Fruit fly (Drosophila melanogaster): ENCODE data around the gene CG9915.

DNA sequence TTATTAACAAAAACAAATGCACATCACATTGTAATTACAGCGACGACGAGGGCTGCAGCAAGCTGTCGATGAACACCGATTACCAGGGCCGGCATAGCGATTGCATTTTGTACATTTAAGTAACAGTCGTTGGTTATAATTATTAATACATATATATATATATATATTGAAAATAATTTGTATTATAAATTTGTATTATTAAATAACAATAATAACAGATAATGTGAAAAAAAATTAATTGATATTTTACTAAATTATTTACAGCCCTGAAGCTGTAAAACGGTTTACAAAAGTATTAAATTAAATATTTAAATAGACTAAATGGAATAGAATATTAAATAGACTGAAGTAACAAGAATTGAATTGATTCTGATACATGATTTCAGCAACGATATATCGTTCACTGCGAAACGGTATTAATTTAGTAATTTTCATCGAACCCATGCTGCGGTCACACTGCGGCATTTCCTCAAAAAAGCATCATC lies 37.0 kb downstream of the CG9915 start, which contains the start of the genes kat80 and Prosalpha4:
- no peak for TF ChIP-seq CG9948 (tag; optimal IDR thresholded peaks at IDR 0.05)
- no peak for TF ChIP-seq CG32121 (GFP tag; IDR thresholded peaks at IDR 0.05)
- TF ChIP-seq CG10348 (GFP tag; IDR thresholded peaks at IDR 0.05) = no peak
- TF ChIP-seq CG8159 (tag; optimal IDR thresholded peaks at IDR 0.05) = peak; percentile 26
- peak; percentile 63 for TF ChIP-seq Snoo (tag; optimal IDR thresholded peaks at IDR 0.05)
- no peak for TF ChIP-seq EcR (GFP tag; optimal IDR thresholded peaks at IDR 0.05)
- no peak for TF ChIP-seq CG12605 (GFP tag; IDR thresholded peaks at IDR 0.05)
- no peak for TF ChIP-seq rn (GFP tag; IDR thresholded peaks at IDR 0.05)
- no peak for TF ChIP-seq fd96Ca (GFP tag; IDR thresholded peaks at IDR 0.05)
- no peak for TF ChIP-seq CG34367 (tag; optimal IDR thresholded peaks at IDR 0.05)
- TF ChIP-seq D1 (tag; optimal IDR thresholded peaks at IDR 0.05) = no peak
- no peak for TF ChIP-seq CG17806 (tag; optimal IDR thresholded peaks at IDR 0.05)
- no peak for TF ChIP-seq CG8301 (tag; optimal IDR thresholded peaks at IDR 0.05)
- peak; percentile 36 for TF ChIP-seq CG14655 (GFP tag; optimal IDR thresholded peaks at IDR 0.05)

All from whole organism, pupa.